Worm (Caenorhabditis elegans) whole organism, L4 larva: ENCODE results near the gene hlh-3.

ENCODE experiments used
- ZK337.2 ChIP-seq: fragments of 200-800 bp; sonication (Bioruptor generic); IDR thresholded peaks from 2 replicates; pipeline ENCODE4 v1.3.6; 2022; ENCODE audit warnings: missing genetic modification reagents, missing genetic modification characterization, missing compliant biosample characterization
- ZK546.5 ChIP-seq, 2 experiments: sonication (generic microtip); optimal IDR thresholded peaks; 2 replicates each; lab custom pipeline; 2017; ENCODE audit warnings: missing biosample characterization in 2 of 2, missing genetic modification characterization in 2 of 2
- aly-2 ChIP-seq: sonication (generic microtip); optimal IDR thresholded peaks from 2 replicates; lab custom pipeline; 2018; ENCODE audit warnings: missing biosample characterization, missing genetic modification characterization
- nhr-6 ChIP-seq: fragments of 150-350 bp; optimal IDR thresholded peaks from 2 replicates; lab custom pipeline; 2014; ENCODE audit warnings: missing biosample characterization, missing genetic modification characterization
- pqm-1 ChIP-seq: sonication (generic microtip); optimal IDR thresholded peaks from 2 replicates; lab custom pipeline; 2017; ENCODE audit warnings: missing biosample characterization, missing genetic modification characterization
- unc-130 ChIP-seq: sonication (generic microtip); optimal IDR thresholded peaks from 2 replicates; lab custom pipeline; 2016; ENCODE audit warnings: missing genetic modification reagents, missing genetic modification characterization, missing compliant biosample characterization

DNA sequence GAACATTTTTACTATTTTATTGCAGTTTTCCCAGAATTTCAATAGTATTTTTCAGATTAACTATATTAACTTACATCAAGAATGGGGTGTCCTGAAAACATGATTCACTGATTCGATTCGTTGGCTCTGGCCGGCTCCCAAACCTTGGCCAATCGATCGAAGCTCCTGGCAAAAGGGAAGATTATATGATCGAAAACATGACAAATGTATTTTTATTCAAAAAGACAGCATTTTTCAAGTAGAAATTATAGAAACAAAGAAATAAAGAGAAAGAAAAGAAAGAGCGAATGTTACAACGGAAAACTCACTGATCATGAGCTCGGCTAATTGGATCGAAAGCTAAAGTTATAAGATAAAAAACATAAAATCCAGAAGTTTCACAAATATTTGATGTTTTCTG lies 15.7 kb upstream of the hlh-3 start, which contains the start of gene T24B8.4:
- no peak for TF ChIP-seq unc-130 (GFP tag; lab: Kevin White, UChicago)
- TF ChIP-seq nhr-6 (tag; lab: Kevin White, UChicago) = no peak
- no peak for TF ChIP-seq pqm-1
- TF ChIP-seq aly-2 (tag; lab: Kevin White, UChicago) = no peak
- TF ChIP-seq ZK337.2 (GFP tag; lab: Robert Waterston, UW) = no peak
- TF ChIP-seq ZK546.5 (tag; optimal IDR thresholded peaks at IDR 0.05; lab: Kevin White, UChicago) = no peak
